Fruit fly (Drosophila melanogaster) whole organism, embryonic: ENCODE data around the gene COX7AL2.
A peak's percentile ranks its signal among the peaks of the same experiment; 100 is the strongest.

ENCODE experiments used
- Blimp-1 ChIP-seq: fragments of 200-800 bp; sonication (Bioruptor generic); optimal IDR thresholded peaks from 3 replicates; lab custom pipeline; 2018; ENCODE audit warnings: missing biosample characterization, missing genetic modification characterization, mild to moderate bottlenecking, moderate library complexity, missing genetic modification reagents
- CG10959 ChIP-seq: fragments of 200-800 bp; sonication (Bioruptor generic); IDR thresholded peaks from 2 replicates; pipeline ENCODE4 v1.3.6; 2022; ENCODE audit warnings: missing biosample characterization, missing genetic modification characterization
- CG13123 ChIP-seq: fragments of 200-800 bp; sonication (Bioruptor generic); optimal IDR thresholded peaks from 2 replicates; lab custom pipeline; 2016; ENCODE audit warnings: missing biosample characterization, missing genetic modification characterization
- CG13296 ChIP-seq: fragments of 200-800 bp; sonication (Bioruptor generic); optimal IDR thresholded peaks from 3 replicates; lab custom pipeline; 2018; ENCODE audit warnings: missing biosample characterization, mild to moderate bottlenecking, missing genetic modification characterization
- CG14860 ChIP-seq: fragments of 200-800 bp; sonication (Bioruptor generic); IDR thresholded peaks from 3 replicates; pipeline ENCODE4 v1.3.6; 2022; ENCODE audit warnings: missing biosample characterization, missing genetic modification characterization; ENCODE audit not compliant: partially characterized antibody
- CG15269 ChIP-seq: fragments of 200-800 bp; sonication (Bioruptor generic); optimal IDR thresholded peaks from 2 replicates; lab custom pipeline; 2018; ENCODE audit warnings: missing biosample characterization, mild to moderate bottlenecking, missing genetic modification characterization, moderate library complexity
- CG16815 ChIP-seq: fragments of 200-800 bp; sonication (Bioruptor generic); optimal IDR thresholded peaks from 3 replicates; lab custom pipeline; 2017; ENCODE audit warnings: missing biosample characterization, mild to moderate bottlenecking, missing genetic modification characterization
- CG2678 ChIP-seq: fragments of 200-800 bp; sonication (Bioruptor generic); optimal IDR thresholded peaks from 3 replicates; lab custom pipeline; 2019; ENCODE audit warnings: missing biosample characterization, mild to moderate bottlenecking, missing genetic modification characterization, moderate library complexity
- CG30431 ChIP-seq: fragments of 200-800 bp; sonication (Bioruptor generic); optimal IDR thresholded peaks from 2 replicates; lab custom pipeline; 2017; ENCODE audit warnings: missing biosample characterization, missing genetic modification characterization
- CG3065 ChIP-seq: fragments of 200-800 bp; sonication (Bioruptor generic); optimal IDR thresholded peaks from 2 replicates; lab custom pipeline; 2016; ENCODE audit warnings: missing biosample characterization, missing genetic modification characterization
- CG3281 ChIP-seq: fragments of 200-800 bp; sonication (Bioruptor generic); optimal IDR thresholded peaks from 3 replicates; lab custom pipeline; 2017; ENCODE audit warnings: missing biosample characterization, mild to moderate bottlenecking, missing genetic modification characterization
- CG42726 ChIP-seq: fragments of 200-800 bp; sonication (Bioruptor generic); IDR thresholded peaks from 2 replicates; pipeline ENCODE4 v1.3.6; 2022; ENCODE audit warnings: missing biosample characterization, missing genetic modification characterization; ENCODE audit not compliant: partially characterized antibody
- CG4328 ChIP-seq: fragments of 200-800 bp; sonication (Bioruptor generic); optimal IDR thresholded peaks from 3 replicates; lab custom pipeline; 2017; ENCODE audit warnings: missing biosample characterization, missing genetic modification reagents, missing genetic modification characterization
- CG4707 ChIP-seq: fragments of 200-800 bp; sonication (Bioruptor generic); optimal IDR thresholded peaks from 2 replicates; lab custom pipeline; 2018; ENCODE audit warnings: missing biosample characterization, mild to moderate bottlenecking, missing genetic modification characterization, moderate library complexity
- CG4820 ChIP-seq: fragments of 200-800 bp; sonication (Bioruptor generic); optimal IDR thresholded peaks from 3 replicates; lab custom pipeline; 2016; ENCODE audit warnings: missing biosample characterization, missing genetic modification characterization
- CG5180 ChIP-seq: fragments of 200-800 bp; sonication (Bioruptor generic); optimal IDR thresholded peaks from 3 replicates; lab custom pipeline; 2017; ENCODE audit warnings: missing biosample characterization, missing genetic modification characterization, mild to moderate bottlenecking, moderate library complexity, missing genetic modification reagents
- CHES-1-like ChIP-seq: fragments of 200-800 bp; sonication (Bioruptor generic); optimal IDR thresholded peaks from 2 replicates; lab custom pipeline; 2016; ENCODE audit warnings: missing biosample characterization, missing genetic modification characterization
- Dfd ChIP-seq, 2 experiments: fragments of >200 bp; optimal IDR thresholded peaks; 2 replicates each; lab custom pipeline; 2017; ENCODE audit warnings: missing biosample characterization in 2 of 2, missing genetic modification characterization in 2 of 2
- Dip3 ChIP-seq: fragments of 200-800 bp; sonication (Bioruptor generic); optimal IDR thresholded peaks from 3 replicates; lab custom pipeline; 2016; ENCODE audit warnings: missing biosample characterization, missing genetic modification characterization
- GATAe ChIP-seq: fragments of 200-800 bp; sonication (Bioruptor generic); conservative IDR thresholded peaks from 2 replicates; pipeline ENCODE4 v1.3.6; 2022; ENCODE audit warnings: missing biosample characterization, missing genetic modification characterization
- Hand ChIP-seq: fragments of 200-800 bp; sonication (Bioruptor generic); optimal IDR thresholded peaks from 2 replicates; lab custom pipeline; 2017; ENCODE audit warnings: mild to moderate bottlenecking, missing biosample characterization, missing genetic modification reagents, missing genetic modification characterization
- Hmx ChIP-seq: fragments of 200-800 bp; sonication (Bioruptor generic); optimal IDR thresholded peaks from 2 replicates; lab custom pipeline; 2016; ENCODE audit warnings: missing biosample characterization, missing genetic modification characterization
- Kr ChIP-seq: fragments of 200-800 bp; sonication (Bioruptor generic); optimal IDR thresholded peaks from 2 replicates; lab custom pipeline; 2017; ENCODE audit warnings: missing biosample characterization, mild to moderate bottlenecking, missing genetic modification characterization
- Poxn ChIP-seq: fragments of 200-800 bp; sonication (Bioruptor generic); IDR thresholded peaks from 2 replicates; pipeline ENCODE4 v1.3.6; 2022; ENCODE audit warnings: missing biosample characterization, missing genetic modification characterization
- Tbp ChIP-seq: fragments of >200 bp; optimal IDR thresholded peaks from 2 replicates; lab custom pipeline; 2018; ENCODE audit warnings: missing biosample characterization, missing genetic modification characterization
- ara ChIP-seq: fragments of 200-800 bp; sonication (Bioruptor generic); IDR thresholded peaks from 2 replicates; pipeline ENCODE4 v1.3.6; 2022; ENCODE audit warnings: missing biosample characterization, missing genetic modification characterization
- ato ChIP-seq: fragments of 200-800 bp; sonication (Bioruptor generic); IDR thresholded peaks from 2 replicates; pipeline ENCODE4 v1.3.6; 2022; ENCODE audit warnings: missing biosample characterization, missing genetic modification characterization; ENCODE audit not compliant: partially characterized antibody
- ci ChIP-seq: fragments of 200-800 bp; sonication (Bioruptor generic); IDR thresholded peaks from 3 replicates; pipeline ENCODE4 v1.3.6; 2022; ENCODE audit warnings: missing biosample characterization, missing genetic modification characterization
- cwo ChIP-seq: fragments of 200-800 bp; sonication (Bioruptor generic); optimal IDR thresholded peaks from 3 replicates; lab custom pipeline; 2017; ENCODE audit warnings: missing biosample characterization, missing genetic modification characterization, mild to moderate bottlenecking, moderate library complexity, missing genetic modification reagents
- ems ChIP-seq: fragments of 200-800 bp; sonication (Bioruptor generic); optimal IDR thresholded peaks from 3 replicates; lab custom pipeline; 2016; ENCODE audit warnings: missing biosample characterization, missing genetic modification characterization
- esg ChIP-seq: fragments of 200-800 bp; sonication (Bioruptor generic); conservative IDR thresholded peaks from 2 replicates; pipeline ENCODE4 v1.3.6; 2022; ENCODE audit warnings: missing biosample characterization, missing genetic modification characterization
- fd96Cb ChIP-seq: fragments of 200-800 bp; sonication (Bioruptor generic); optimal IDR thresholded peaks from 2 replicates; lab custom pipeline; 2018; ENCODE audit warnings: missing biosample characterization, mild to moderate bottlenecking, missing genetic modification characterization, moderate library complexity
- jumu ChIP-seq: fragments of 200-800 bp; sonication (Bioruptor generic); optimal IDR thresholded peaks from 3 replicates; lab custom pipeline; 2016; ENCODE audit warnings: missing biosample characterization, missing genetic modification characterization
- odd ChIP-seq: fragments of 200-800 bp; sonication (Bioruptor generic); optimal IDR thresholded peaks from 2 replicates; lab custom pipeline; 2017; ENCODE audit warnings: missing biosample characterization, mild to moderate bottlenecking, missing genetic modification characterization
- org-1 ChIP-seq: fragments of 200-800 bp; sonication (Bioruptor generic); optimal IDR thresholded peaks from 2 replicates; lab custom pipeline; 2017; ENCODE audit warnings: missing biosample characterization, missing genetic modification characterization
- pan ChIP-seq, 4 experiments: fragments of >200 bp in 3 of 4; fragments of 200-800 bp in 1 of 4; sonication (Bioruptor generic) in 1 of 4; optimal IDR thresholded peaks in 3 of 4; IDR thresholded peaks in 1 of 4; 2 replicates each; pipeline versions ENCODE4 v1.3.6 to Lab custom; 2017 to 2022; ENCODE audit warnings: missing biosample characterization in 2 of 4, missing genetic modification characterization in 2 of 4, mixed read lengths in 1 of 4
- pb ChIP-seq: fragments of 200-800 bp; sonication (Bioruptor generic); optimal IDR thresholded peaks from 3 replicates; lab custom pipeline; 2016; ENCODE audit warnings: missing biosample characterization, missing genetic modification characterization
- ro ChIP-seq: fragments of 200-800 bp; sonication (Bioruptor generic); IDR thresholded peaks from 2 replicates; pipeline ENCODE4 v1.3.6; 2022; ENCODE audit warnings: missing biosample characterization, missing genetic modification characterization
- scrt ChIP-seq: fragments of 200-800 bp; sonication (Bioruptor generic); optimal IDR thresholded peaks from 2 replicates; lab custom pipeline; 2018; ENCODE audit warnings: missing biosample characterization, mild to moderate bottlenecking, missing genetic modification characterization, moderate library complexity
- seq ChIP-seq: fragments of 200-800 bp; sonication (Bioruptor generic); IDR thresholded peaks from 2 replicates; pipeline ENCODE4 v1.3.6; 2022; ENCODE audit warnings: missing biosample characterization, missing genetic modification characterization
- sima ChIP-seq: fragments of 200-800 bp; sonication (Bioruptor generic); optimal IDR thresholded peaks from 2 replicates; lab custom pipeline; 2016; ENCODE audit warnings: missing biosample characterization, missing genetic modification characterization
- tin ChIP-seq: fragments of 200-800 bp; sonication (Bioruptor generic); optimal IDR thresholded peaks from 3 replicates; lab custom pipeline; 2016; ENCODE audit warnings: missing biosample characterization, missing genetic modification characterization
- tup ChIP-seq: fragments of 200-800 bp; sonication (Bioruptor generic); optimal IDR thresholded peaks from 2 replicates; lab custom pipeline; 2016; ENCODE audit warnings: missing biosample characterization, mild to moderate bottlenecking, missing genetic modification characterization, moderate library complexity
- unpg ChIP-seq: fragments of 200-800 bp; sonication (Bioruptor generic); optimal IDR thresholded peaks from 3 replicates; lab custom pipeline; 2018; ENCODE audit warnings: missing biosample characterization, mild to moderate bottlenecking, missing genetic modification characterization, moderate library complexity
- vnd ChIP-seq: fragments of 200-800 bp; sonication (Bioruptor generic); IDR thresholded peaks from 3 replicates; pipeline ENCODE4 v1.3.6; 2022; ENCODE audit warnings: missing biosample characterization, missing genetic modification characterization; ENCODE audit not compliant: partially characterized antibody
- wor ChIP-seq: fragments of 200-800 bp; sonication (Bioruptor generic); IDR thresholded peaks from 2 replicates; pipeline ENCODE4 v1.3.6; 2022; ENCODE audit warnings: missing biosample characterization, missing genetic modification characterization
- zen2 ChIP-seq: fragments of 200-800 bp; sonication (Bioruptor generic); IDR thresholded peaks from 3 replicates; pipeline ENCODE4 v1.3.6; 2022; ENCODE audit warnings: missing biosample characterization, missing genetic modification characterization; ENCODE audit not compliant: partially characterized antibody

Gene COX7AL2

dm6 chr2L:2226259-2227121 lies 28.8 kb upstream of the COX7AL2 start, which contains the start of the genes CG15387 and sau (continued):
- TF ChIP-seq ara = peak; percentile 82
- TF ChIP-seq cwo = peak; percentile 65
- peak; percentile 79 for TF ChIP-seq CG4820
- TF ChIP-seq org-1 (GFP tag; lab: Kevin White, UChicago) = peak; percentile 63
- no peak for TF ChIP-seq Dfd (GFP tag; optimal IDR thresholded peaks at IDR 0.05; lab: Kevin White, UChicago)
- TF ChIP-seq ems (GFP tag; lab: Kevin White, UChicago) = peak; percentile 87
- TF ChIP-seq CG13123 (GFP tag; lab: Kevin White, UChicago) = peak; percentile 85
- TF ChIP-seq Dip3 (GFP tag; lab: Kevin White, UChicago) = peak; percentile 90
- peak; percentile 84 for TF ChIP-seq jumu
- TF ChIP-seq Hand (GFP tag; lab: Kevin White, UChicago) = peak; percentile 52
- TF ChIP-seq scrt = peak; percentile 71
- peak; percentile 76 for TF ChIP-seq fd96Cb (tag; lab: Kevin White, UChicago)
- TF ChIP-seq ro (GFP tag; lab: Robert Waterston, UW) = peak; percentile 47; the same call in 1 of the 2 replicates
- TF ChIP-seq CG2678 (tag; lab: Kevin White, UChicago) = peak; percentile 88
- TF ChIP-seq CG42726 (GFP tag; lab: Robert Waterston, UW) = peak; percentile 70; the same call in 1 of the 2 replicates
- peak; percentile 86 for TF ChIP-seq pb (GFP tag; lab: Kevin White, UChicago)
- TF ChIP-seq CG30431 = peak; percentile 50
- peak; percentile 52 for TF ChIP-seq CG4707 (GFP tag; lab: Kevin White, UChicago)
- TF ChIP-seq Hmx (GFP tag; lab: Kevin White, UChicago) = peak; percentile 77
- TF ChIP-seq CG16815 = peak; percentile 70
- TF ChIP-seq odd = peak; percentile 71
- TF ChIP-seq tup (GFP tag; lab: Kevin White, UChicago) = peak; percentile 79
- peak; percentile 85 for TF ChIP-seq unpg (GFP tag; lab: Kevin White, UChicago)
- TF ChIP-seq Poxn = peak; percentile 41; the same call in 1 of the 2 replicates
- TF ChIP-seq ci (GFP tag; lab: Robert Waterston, UW) = peak; percentile 89
- TF ChIP-seq CG13296 (GFP tag; lab: Kevin White, UChicago) = peak; percentile 84
- TF ChIP-seq CHES-1-like (GFP tag; lab: Kevin White, UChicago) = peak; percentile 90
- TF ChIP-seq pan (optimal IDR thresholded peaks at IDR 0.05; lab: Kevin White, UChicago) = no peak
- TF ChIP-seq pan (GFP tag; optimal IDR thresholded peaks at IDR 0.05 in 1 of 2, IDR thresholded peaks at IDR 0.05 in 1 of 2) = peak in 1 of 2 experiments; percentile 87
- peak; percentile 65 for TF ChIP-seq CG10959 (GFP tag; lab: Robert Waterston, UW)
- TF ChIP-seq ato = peak; percentile 72
- TF ChIP-seq CG3065 (GFP tag; lab: Kevin White, UChicago) = peak; percentile 79
- no peak for TF ChIP-seq Tbp (GFP tag; lab: Kevin White, UChicago)
- peak; percentile 84; the same call in 2 of the 3 replicates for TF ChIP-seq zen2 (GFP tag; lab: Robert Waterston, UW)
- TF ChIP-seq seq (GFP tag; lab: Robert Waterston, UW) = peak; percentile 80
- TF ChIP-seq Blimp-1 (GFP tag; lab: Kevin White, UChicago) = peak; percentile 80
- peak; percentile 88 for TF ChIP-seq CG4328 (GFP tag; lab: Kevin White, UChicago)
- TF ChIP-seq sima (GFP tag; lab: Kevin White, UChicago) = peak; percentile 56
- TF ChIP-seq wor = peak; percentile 64
- peak; percentile 71 for TF ChIP-seq esg (GFP tag; lab: Robert Waterston, UW)
- TF ChIP-seq CG14860 (GFP tag; lab: Robert Waterston, UW) = peak; percentile 89
- peak; percentile 90 for TF ChIP-seq tin (GFP tag; lab: Kevin White, UChicago)
- peak; percentile 92 for TF ChIP-seq vnd (GFP tag; lab: Robert Waterston, UW)
- no peak; the same call in 1 of the 2 replicates for TF ChIP-seq GATAe (GFP tag; lab: Robert Waterston, UW)
- TF ChIP-seq CG5180 (GFP tag; lab: Kevin White, UChicago) = peak; percentile 63
- TF ChIP-seq CG3281 (GFP tag; lab: Kevin White, UChicago) = peak; percentile 87
- TF ChIP-seq Kr = no peak
- TF ChIP-seq CG15269 (tag; lab: Kevin White, UChicago) = peak; percentile 85
